Fruit fly (Drosophila melanogaster): ENCODE measurements around the gene Brd8.

Brd8 gene

DNA sequence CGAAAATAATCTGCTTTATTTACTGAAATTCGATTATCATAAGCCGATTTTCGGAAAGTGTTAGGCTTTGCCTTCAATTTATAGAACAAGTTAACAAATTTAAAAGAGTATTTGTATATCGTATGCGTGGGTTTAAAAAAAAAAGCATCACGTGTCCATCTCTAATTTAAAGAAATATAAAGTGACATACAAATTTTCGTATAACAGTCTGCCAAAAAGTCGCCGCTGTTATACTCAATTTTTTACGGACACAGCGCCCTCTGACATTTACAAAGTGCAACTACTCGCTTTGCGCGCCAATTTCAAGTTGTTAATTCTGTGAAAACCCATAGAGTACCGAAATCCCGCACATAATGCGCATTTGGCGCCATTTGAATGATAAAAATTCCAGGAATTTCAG lies 28.1 kb downstream of the Brd8 start (continued):
- TF ChIP-seq CG8924 (tag; optimal IDR thresholded peaks at IDR 0.05) (no peak), gsb-n (tag; optimal IDR thresholded peaks at IDR 0.05) (peak; percentile 41), D19A (tag; optimal IDR thresholded peaks at IDR 0.05) (peak; percentile 78), sd (tag; optimal IDR thresholded peaks at IDR 0.05) (peak; percentile 80), Usf (GFP tag; optimal IDR thresholded peaks at IDR 0.05) (no peak), Med (GFP tag) (peak; percentile 88), org-1 (GFP tag; optimal IDR thresholded peaks at IDR 0.05) (no peak), CG18619 (GFP tag; optimal IDR thresholded peaks at IDR 0.05) (no peak), cad (GFP tag; optimal IDR thresholded peaks at IDR 0.05) (no peak), chinmo (GFP tag; IDR thresholded peaks at IDR 0.05; ENCODE audit: partially characterized antibody) (peak; percentile 71; the same call in 2 of the 4 replicates), Taf1 (GFP tag; IDR thresholded peaks at IDR 0.05) (no peak), Hr3 (GFP tag; optimal IDR thresholded peaks at IDR 0.05) (no peak), CG12219 (GFP tag; optimal IDR thresholded peaks at IDR 0.05) (no peak), Sox102F (GFP tag; optimal IDR thresholded peaks at IDR 0.05) (no peak), gro (GFP tag; optimal IDR thresholded peaks at IDR 0.05) (no peak), mam (GFP tag; optimal IDR thresholded peaks at IDR 0.05) (no peak), D (optimal IDR thresholded peaks at IDR 0.05) (no peak), D (GFP tag; optimal IDR thresholded peaks at IDR 0.05) (no peak), bowl (GFP tag; IDR thresholded peaks at IDR 0.05) (no peak), CG31365 (tag; optimal IDR thresholded peaks at IDR 0.05) (no peak), vfl (GFP tag; optimal IDR thresholded peaks at IDR 0.05) (no peak), CG4617 (GFP tag; optimal IDR thresholded peaks at IDR 0.05; ENCODE audit: borderline replicate concordance) (no peak), cwo (GFP tag; optimal IDR thresholded peaks at IDR 0.05) (no peak), Drgx (GFP tag; IDR thresholded peaks at IDR 0.05) (no peak), CG6175 (GFP tag; IDR thresholded peaks at IDR 0.05) (no peak), ATbp (GFP tag; optimal IDR thresholded peaks at IDR 0.05) (no peak), trh (GFP tag; optimal IDR thresholded peaks at IDR 0.05) (no peak)

DNA sequence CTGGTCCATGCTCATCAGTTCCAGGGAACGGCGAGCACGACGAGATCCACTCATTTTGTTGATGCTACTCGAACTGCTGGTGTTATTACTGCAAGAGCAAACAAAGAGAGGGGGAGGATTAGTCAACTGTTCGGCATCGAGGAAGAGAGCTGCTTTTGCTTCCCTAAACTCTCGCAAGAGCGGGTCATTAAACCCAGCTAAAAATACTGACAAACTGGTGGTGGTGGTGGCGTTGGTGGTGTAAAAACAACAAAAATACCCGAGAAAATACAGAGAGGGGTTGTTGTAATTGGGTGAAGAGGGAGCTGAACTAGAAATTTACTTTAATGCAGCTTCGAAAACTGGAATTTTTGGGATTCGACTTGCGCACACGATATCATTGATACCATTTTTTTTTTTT lies 30.6 kb downstream of the Brd8 start:
- TF ChIP-seq pros (GFP tag; optimal IDR thresholded peaks at IDR 0.05) (peak; percentile 57), knrl (GFP tag; IDR thresholded peaks at IDR 0.05; ENCODE audit: partially characterized antibody) (no peak), Hsf (GFP tag; optimal IDR thresholded peaks at IDR 0.05) (no peak), wdn (GFP tag; IDR thresholded peaks at IDR 0.05) (no peak), bab2 (GFP tag; optimal IDR thresholded peaks at IDR 0.05) (no peak), ssp (GFP tag; IDR thresholded peaks at IDR 0.05) (no peak), rib (GFP tag; IDR thresholded peaks at IDR 0.05) (no peak), CG12104 (GFP tag; optimal IDR thresholded peaks at IDR 0.05) (no peak), mam (GFP tag; optimal IDR thresholded peaks at IDR 0.05) (no peak), ems (GFP tag; optimal IDR thresholded peaks at IDR 0.05) (no peak), CG1832 (GFP tag; optimal IDR thresholded peaks at IDR 0.05) (no peak), CG8478 (optimal IDR thresholded peaks at IDR 0.05) (no peak), CG10267 (tag; optimal IDR thresholded peaks at IDR 0.05) (no peak), ab (GFP tag; optimal IDR thresholded peaks at IDR 0.05) (no peak), Nf-YB (GFP tag; optimal IDR thresholded peaks at IDR 0.05) (no peak), CG11695 (GFP tag; IDR thresholded peaks at IDR 0.05) (no peak), CrebB (tag; optimal IDR thresholded peaks at IDR 0.05) (no peak), CG3726 (GFP tag; IDR thresholded peaks at IDR 0.05) (no peak), Mrtf (GFP tag; IDR thresholded peaks at IDR 0.05) (no peak), sens (GFP tag) (peak; percentile 16), MTF-1 (GFP tag; optimal IDR thresholded peaks at IDR 0.05; ENCODE audit: borderline replicate concordance) (no peak), dmrt99B (tag; optimal IDR thresholded peaks at IDR 0.05) (no peak), CG7357 (GFP tag; IDR thresholded peaks at IDR 0.05) (no peak), amos (GFP tag; IDR thresholded peaks at IDR 0.05; ENCODE audit: partially characterized antibody) (0 out of 2 replicates have a peak, but pooled peaks have one; percentile 18), Mad (GFP tag; optimal IDR thresholded peaks at IDR 0.05) (no peak), fru (optimal IDR thresholded peaks at IDR 0.05) (no peak), CG12155 (GFP tag; optimal IDR thresholded peaks at IDR 0.05) (no peak)
